Worm (Caenorhabditis elegans): ENCODE data around the gene R148.3.

R148.3 gene

ce11 chrIII:3190660-3191059 lies 15.5 kb downstream of the R148.3 start:
- no peak for TF ChIP-seq bed-3 (GFP tag; optimal IDR thresholded peaks at IDR 0.05)
- TF ChIP-seq pha-4 (tag; optimal IDR thresholded peaks at IDR 0.05) = no peak
- no peak for TF ChIP-seq lsy-2 (tag; optimal IDR thresholded peaks at IDR 0.05)
- TF ChIP-seq nhr-12 (tag; optimal IDR thresholded peaks at IDR 0.05) = no peak
- TF ChIP-seq nhr-28 (tag; optimal IDR thresholded peaks at IDR 0.05) = no peak
- TF ChIP-seq unc-39 (tag; optimal IDR thresholded peaks at IDR 0.05) = no peak
- no peak for TF ChIP-seq elt-1 (tag; optimal IDR thresholded peaks at IDR 0.05; ENCODE audit: borderline replicate concordance, insufficient read depth)
- TF ChIP-seq hlh-1 (tag; optimal IDR thresholded peaks at IDR 0.05) = no peak
- TF ChIP-seq flh-1 (GFP tag; optimal IDR thresholded peaks at IDR 0.05) = no peak
- no peak for TF ChIP-seq nhr-76 (tag; optimal IDR thresholded peaks at IDR 0.05)
- no peak for TF ChIP-seq mep-1 (tag; optimal IDR thresholded peaks at IDR 0.05)
- TF ChIP-seq mls-2 (tag; optimal IDR thresholded peaks at IDR 0.05) = no peak
- TF ChIP-seq lin-13 (tag; optimal IDR thresholded peaks at IDR 0.05) = no peak
- TF ChIP-seq mab-5 (tag; optimal IDR thresholded peaks at IDR 0.05) = no peak
- TF ChIP-seq drap-1 (GFP tag; optimal IDR thresholded peaks at IDR 0.05) = no peak
- TF ChIP-seq sem-2 (GFP tag; optimal IDR thresholded peaks at IDR 0.05) = no peak
- TF ChIP-seq ces-1 (GFP tag; optimal IDR thresholded peaks at IDR 0.05) = no peak
- TF ChIP-seq ceh-39 (tag; optimal IDR thresholded peaks at IDR 0.05) = no peak
- no peak for TF ChIP-seq sptf-1 (tag; optimal IDR thresholded peaks at IDR 0.05)
- no peak for TF ChIP-seq unc-120 (tag; optimal IDR thresholded peaks at IDR 0.05; ENCODE audit: poor library complexity, severe bottlenecking)

ce11 chrIII:3191195-3191594 lies 16.1 kb downstream of the R148.3 start, which contains the start of gene R148.8:
R148.8 (plus strand) TSS chrIII:3191495.
- TF ChIP-seq elt-1 (tag; optimal IDR thresholded peaks at IDR 0.05; ENCODE audit: borderline replicate concordance, insufficient read depth) (no peak), M03D4.4 (tag; optimal IDR thresholded peaks at IDR 0.05) (no peak), drap-1 (GFP tag; optimal IDR thresholded peaks at IDR 0.05) (no peak), zip-8 (tag; optimal IDR thresholded peaks at IDR 0.05) (no peak), unc-39 (tag; optimal IDR thresholded peaks at IDR 0.05) (no peak), ham-2 (GFP tag; optimal IDR thresholded peaks at IDR 0.05) (no peak), flh-1 (GFP tag; optimal IDR thresholded peaks at IDR 0.05) (no peak), lin-32 (GFP tag; optimal IDR thresholded peaks at IDR 0.05) (no peak)

ce11 chrIII:3191729-3192128 lies 16.6 kb downstream of the R148.3 start:
- no peak for TF ChIP-seq lin-13 (tag; optimal IDR thresholded peaks at IDR 0.05)
- TF ChIP-seq hlh-1 (tag; optimal IDR thresholded peaks at IDR 0.05) = no peak
- no peak for TF ChIP-seq lsy-2 (tag; optimal IDR thresholded peaks at IDR 0.05)
- no peak for TF ChIP-seq drap-1 (GFP tag; optimal IDR thresholded peaks at IDR 0.05)
- TF ChIP-seq M03D4.4 (tag; optimal IDR thresholded peaks at IDR 0.05) = no peak
- TF ChIP-seq ztf-11 (tag; optimal IDR thresholded peaks at IDR 0.05) = no peak
- TF ChIP-seq lin-32 (GFP tag; optimal IDR thresholded peaks at IDR 0.05) = no peak

- TF ChIP-seq nhr-237 (tag; optimal IDR thresholded peaks at IDR 0.05) = no peak
- TF ChIP-seq unc-39 (tag; optimal IDR thresholded peaks at IDR 0.05) = no peak
- TF ChIP-seq lin-32 (GFP tag; optimal IDR thresholded peaks at IDR 0.05) = no peak
- TF ChIP-seq bed-3 (GFP tag; optimal IDR thresholded peaks at IDR 0.05) = no peak
Observed at ce11 chrIII:3197904-3198303, 22.8 kb downstream of the R148.3 start.

ce11 chrIII:3198307-3198706 lies 23.2 kb downstream of the R148.3 start, which contains the start of gene R148.7:
R148.7 (minus strand) TSS chrIII:3198407.
- TF ChIP-seq lin-32 (GFP tag; optimal IDR thresholded peaks at IDR 0.05) (no peak), mls-2 (tag; optimal IDR thresholded peaks at IDR 0.05) (no peak), lin-13 (tag; optimal IDR thresholded peaks at IDR 0.05) (no peak), nhr-237 (tag; optimal IDR thresholded peaks at IDR 0.05) (no peak), lsy-2 (tag; optimal IDR thresholded peaks at IDR 0.05) (no peak), tbx-8 (GFP tag; optimal IDR thresholded peaks at IDR 0.05) (no peak), pha-4 (tag; optimal IDR thresholded peaks at IDR 0.05) (no peak), unc-39 (tag; optimal IDR thresholded peaks at IDR 0.05) (no peak), mep-1 (tag; optimal IDR thresholded peaks at IDR 0.05) (no peak), nhr-12 (tag; optimal IDR thresholded peaks at IDR 0.05) (no peak), snpc-4 (tag; optimal IDR thresholded peaks at IDR 0.05) (no peak)

ce11 chrIII:3199416-3199815 lies 24.3 kb downstream of the R148.3 start, which contains the start of gene heh-1:
heh-1 (minus strand) TSS chrIII:3199516.
- no peak for TF ChIP-seq ham-2 (GFP tag; optimal IDR thresholded peaks at IDR 0.05)
- no peak for TF ChIP-seq ceh-43 (GFP tag; optimal IDR thresholded peaks at IDR 0.05)
- TF ChIP-seq sptf-1 (tag; optimal IDR thresholded peaks at IDR 0.05) = no peak
- no peak for TF ChIP-seq lin-32 (GFP tag; optimal IDR thresholded peaks at IDR 0.05)
- TF ChIP-seq cnd-1 (tag; optimal IDR thresholded peaks at IDR 0.05) = no peak
- TF ChIP-seq elt-3 (tag; optimal IDR thresholded peaks at IDR 0.05) = no peak
- no peak for TF ChIP-seq mep-1 (tag; optimal IDR thresholded peaks at IDR 0.05)
- no peak for TF ChIP-seq sem-2 (GFP tag; optimal IDR thresholded peaks at IDR 0.05)
- TF ChIP-seq elt-1 (tag; optimal IDR thresholded peaks at IDR 0.05; ENCODE audit: borderline replicate concordance, insufficient read depth) = no peak
- TF ChIP-seq bed-3 (GFP tag; optimal IDR thresholded peaks at IDR 0.05) = no peak
- TF ChIP-seq mab-5 (tag; optimal IDR thresholded peaks at IDR 0.05) = no peak
- no peak for TF ChIP-seq flh-1 (GFP tag; optimal IDR thresholded peaks at IDR 0.05)
- TF ChIP-seq M03D4.4 (tag; optimal IDR thresholded peaks at IDR 0.05) = no peak
- no peak for TF ChIP-seq tbx-8 (GFP tag; optimal IDR thresholded peaks at IDR 0.05)
- TF ChIP-seq nhr-2 (tag; optimal IDR thresholded peaks at IDR 0.05) = no peak
- TF ChIP-seq ceh-39 (tag; optimal IDR thresholded peaks at IDR 0.05) = no peak
- TF ChIP-seq ces-1 (GFP tag; optimal IDR thresholded peaks at IDR 0.05) = no peak
